Fruit fly (Drosophila melanogaster) whole organism: ENCODE results near the gene Wdr82.

Experiments used
- CG8478 ChIP-seq: fragments of >200 bp; optimal IDR thresholded peaks from 2 replicates; lab custom pipeline; 2018; ENCODE audit warnings: inconsistent platforms
- EcR ChIP-seq, 2 experiments: fragments of >200 bp; optimal IDR thresholded peaks; 2 replicates each; lab custom pipeline; 2017; ENCODE audit warnings: missing biosample characterization in 2 of 2, missing genetic modification characterization in 2 of 2, missing genetic modification reagents in 2 of 2
- psq ChIP-seq: fragments of >200 bp; optimal IDR thresholded peaks from 2 replicates; lab custom pipeline; 2017

DNA sequence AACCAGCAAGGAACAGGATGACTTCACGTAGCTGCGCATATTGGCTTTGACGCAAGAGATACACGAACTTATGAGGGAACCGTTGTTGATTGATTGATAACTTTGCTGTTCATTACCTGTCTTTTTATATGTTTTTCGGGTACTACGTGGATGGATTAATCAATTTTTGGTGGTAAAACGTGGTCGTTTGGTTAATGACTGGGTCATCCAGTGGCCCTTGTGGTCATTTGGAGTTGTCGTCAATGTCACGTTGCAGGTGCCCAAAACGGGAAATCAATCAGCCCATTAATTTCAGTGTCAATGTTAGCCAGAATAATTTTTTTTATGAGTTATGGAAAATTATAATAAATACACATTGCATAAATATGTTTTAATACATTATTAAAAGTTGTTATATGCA, 15.0 kb downstream of the Wdr82 start, which contains the start of gene CG42819:
- TF ChIP-seq EcR (GFP tag; optimal IDR thresholded peaks at IDR 0.05; lab: Kevin White, UChicago), result no peak
- TF ChIP-seq CG8478 (lab: Kevin White, UChicago), result no peak
- TF ChIP-seq psq (lab: Kevin White, UChicago), result no peak
